Worm (Caenorhabditis elegans): ENCODE measurements around the gene Y59H11AR.4.

- no peak for TF ChIP-seq him-1 (tag; optimal IDR thresholded peaks at IDR 0.05)
- no peak for TF ChIP-seq dao-5 (tag; optimal IDR thresholded peaks at IDR 0.05)
These were observed 16.5 kb upstream of the Y59H11AR.4 start, which contains the start of the genes F42A9.7 and F42A9.3 for ce11 chrIV:8617047-8617446.

Data from whole organism, L4/young adult.